Fruit fly (Drosophila melanogaster): Measurements from ENCODE around the gene Serinc.
A peak's percentile ranks its signal among the peaks of the same experiment; 100 is the strongest.

Gene Serinc

DNA sequence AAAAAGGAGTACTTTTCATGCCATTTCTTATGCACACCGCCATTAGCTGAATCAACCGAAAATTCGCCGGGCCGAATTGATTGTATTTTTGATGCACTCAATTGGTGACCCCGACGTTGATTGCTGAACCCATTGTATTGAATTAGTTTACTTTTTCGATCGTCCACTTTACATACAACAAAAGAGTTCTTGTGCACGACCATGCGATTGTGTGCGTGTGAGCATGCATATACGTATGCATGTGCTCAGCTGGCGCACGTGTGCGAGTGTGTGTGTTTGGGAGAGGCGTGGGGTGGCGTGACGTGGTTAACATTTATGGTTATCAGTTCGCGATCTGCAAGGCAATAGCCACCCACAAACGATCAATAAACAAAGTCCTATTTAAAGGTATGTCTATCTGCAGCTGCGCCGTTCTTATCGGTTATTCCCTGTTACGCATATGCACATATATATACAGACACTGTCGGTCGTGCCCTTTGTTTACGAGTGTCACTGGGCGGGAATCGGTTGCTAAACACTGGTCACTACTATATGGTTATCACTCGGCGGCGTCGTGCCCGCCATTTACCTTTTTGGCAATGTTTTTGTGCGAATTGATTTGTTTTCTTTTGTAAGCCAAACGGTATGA lies 27.2 kb upstream of the Serinc start (continued):
- TF ChIP-seq CG14441 (GFP tag; IDR thresholded peaks at IDR 0.05) (no peak), z (GFP tag; IDR thresholded peaks at IDR 0.05) (no peak), chn (GFP tag; optimal IDR thresholded peaks at IDR 0.05) (no peak), CG14014 (GFP tag; IDR thresholded peaks at IDR 0.05) (no peak), psq (GFP tag; optimal IDR thresholded peaks at IDR 0.05) (no peak), Taf1 (GFP tag; IDR thresholded peaks at IDR 0.05) (no peak), E2f2 (GFP tag; IDR thresholded peaks at IDR 0.05) (no peak), pita (GFP tag; optimal IDR thresholded peaks at IDR 0.05) (no peak), CG12942 (GFP tag; optimal IDR thresholded peaks at IDR 0.05) (no peak), Hr78 (GFP tag; optimal IDR thresholded peaks at IDR 0.05) (peak in 1 of 2 experiments; percentile 86), CG4404 (GFP tag; IDR thresholded peaks at IDR 0.05) (no peak), unc-4 (GFP tag; IDR thresholded peaks at IDR 0.05; ENCODE audit: partially characterized antibody) (no peak), Sin3A (optimal IDR thresholded peaks at IDR 0.05) (peak; percentile 3), Six4 (GFP tag; optimal IDR thresholded peaks at IDR 0.05) (no peak), crp (GFP tag; optimal IDR thresholded peaks at IDR 0.05) (peak in 1 of 2 experiments; percentile 65), HLH4C (GFP tag; IDR thresholded peaks at IDR 0.05; ENCODE audit: partially characterized antibody) (no peak), CG2202 (tag; optimal IDR thresholded peaks at IDR 0.05) (no peak), CG14965 (GFP tag; optimal IDR thresholded peaks at IDR 0.05; ENCODE audit: borderline replicate concordance) (no peak), ftz-f1 (GFP tag; optimal IDR thresholded peaks at IDR 0.05) (no peak), Atf6 (GFP tag; IDR thresholded peaks at IDR 0.05) (0 out of 2 replicates have a peak, but pooled peaks have one; percentile 30), Ada2b (GFP tag; IDR thresholded peaks at IDR 0.05) (no peak), oc (tag; optimal IDR thresholded peaks at IDR 0.05) (no peak), YL-1 (GFP tag; optimal IDR thresholded peaks at IDR 0.05) (peak; percentile 63), corto (GFP tag; optimal IDR thresholded peaks at IDR 0.05) (no peak), gcm (GFP tag; optimal IDR thresholded peaks at IDR 0.05) (no peak), Poxn (GFP tag; IDR thresholded peaks at IDR 0.05) (no peak), kah (GFP tag; optimal IDR thresholded peaks at IDR 0.05) (no peak), lola (GFP tag; optimal IDR thresholded peaks at IDR 0.05) (no peak), croc (GFP tag; conservative IDR thresholded peaks at IDR 0.05) (no peak), HLHmδ (GFP tag; optimal IDR thresholded peaks at IDR 0.05) (peak; percentile 44), maf-S (GFP tag; optimal IDR thresholded peaks at IDR 0.05) (no peak), CTCF (GFP tag; optimal IDR thresholded peaks at IDR 0.05) (no peak), CG2199 (GFP tag; IDR thresholded peaks at IDR 0.05) (peak; percentile 64; the same call in 2 of the 3 replicates), pnt (GFP tag; optimal IDR thresholded peaks at IDR 0.05) (no peak), nerfin-1 (tag; optimal IDR thresholded peaks at IDR 0.05) (peak; percentile 17), CG12104 (GFP tag; optimal IDR thresholded peaks at IDR 0.05) (no peak), tx (GFP tag; optimal IDR thresholded peaks at IDR 0.05) (no peak), jumu (GFP tag; optimal IDR thresholded peaks at IDR 0.05) (no peak), Dbx (GFP tag; IDR thresholded peaks at IDR 0.05) (no peak)

DNA sequence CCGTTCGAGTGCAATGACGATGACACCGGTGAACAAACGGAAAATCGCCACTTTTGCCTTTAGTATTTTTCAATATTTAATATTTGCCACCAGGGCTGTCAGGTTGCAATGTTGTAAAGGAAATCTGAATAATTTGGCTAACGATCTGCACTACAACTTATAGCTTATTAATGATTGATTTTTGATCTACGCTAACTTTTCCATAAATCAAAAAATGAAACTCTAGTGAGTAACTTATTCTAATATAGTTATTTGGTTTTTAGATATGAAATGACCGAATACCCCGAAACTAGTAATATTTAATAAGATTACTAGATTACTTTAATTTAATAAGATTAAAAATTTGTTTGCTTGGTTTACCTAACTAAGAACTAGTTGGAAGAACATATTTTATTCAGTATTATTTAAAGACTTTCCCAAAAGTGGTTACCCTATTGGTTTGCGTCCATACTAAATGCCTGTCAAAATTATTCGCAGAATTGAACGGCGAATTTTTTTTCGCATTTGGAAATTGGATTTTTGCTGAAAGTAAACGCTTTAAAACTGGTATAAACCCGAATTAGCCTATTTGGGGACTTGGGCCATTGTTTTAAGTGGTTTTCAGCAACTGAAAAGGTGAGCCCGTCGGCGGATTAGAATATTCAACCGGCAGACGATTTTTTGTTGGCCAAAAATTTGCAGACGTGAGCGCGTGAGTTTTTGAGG lies 26.5 kb upstream of the Serinc start, which contains the start of the genes Agpat3 and RAF2:
TSS of gene Agpat3 (minus strand) at position 78 of the 705 bp plus-strand sequence.
TSS of gene RAF2 (plus strand) at position 448 of the 705 bp plus-strand sequence.
- no peak for TF ChIP-seq vnd (GFP tag; IDR thresholded peaks at IDR 0.05; ENCODE audit: partially characterized antibody)
- peak; percentile 13 for TF ChIP-seq Nf-YC (tag; optimal IDR thresholded peaks at IDR 0.05)
- TF ChIP-seq CG34422 (GFP tag; IDR thresholded peaks at IDR 0.05): no peak
- peak; percentile 18 for TF ChIP-seq Bteb2 (GFP tag; optimal IDR thresholded peaks at IDR 0.05)
- peak; percentile 42 for TF ChIP-seq CG9437 (GFP tag; optimal IDR thresholded peaks at IDR 0.05)
- no peak for TF ChIP-seq Bdp1 (GFP tag; optimal IDR thresholded peaks at IDR 0.05)
- TF ChIP-seq CG9215 (GFP tag; IDR thresholded peaks at IDR 0.05): peak; percentile 62
- peak; percentile 59 for TF ChIP-seq CG2712 (tag; optimal IDR thresholded peaks at IDR 0.05)
- no peak for TF ChIP-seq sima (GFP tag; optimal IDR thresholded peaks at IDR 0.05)
- no peak for TF ChIP-seq CG11398 (GFP tag; optimal IDR thresholded peaks at IDR 0.05)
- TF ChIP-seq Tbp (GFP tag; optimal IDR thresholded peaks at IDR 0.05): no peak
- no peak for TF ChIP-seq CG31365 (tag; optimal IDR thresholded peaks at IDR 0.05)
- TF ChIP-seq grn (GFP tag; optimal IDR thresholded peaks at IDR 0.05): no peak
- TF ChIP-seq her (GFP tag; optimal IDR thresholded peaks at IDR 0.05): no peak
- no peak for TF ChIP-seq unc-4 (GFP tag; IDR thresholded peaks at IDR 0.05; ENCODE audit: partially characterized antibody)

Measured in whole organism, embryonic.